Worm (Caenorhabditis elegans): Measurements from ENCODE around the gene Y62H9A.15.

Gene Y62H9A.15

DNA sequence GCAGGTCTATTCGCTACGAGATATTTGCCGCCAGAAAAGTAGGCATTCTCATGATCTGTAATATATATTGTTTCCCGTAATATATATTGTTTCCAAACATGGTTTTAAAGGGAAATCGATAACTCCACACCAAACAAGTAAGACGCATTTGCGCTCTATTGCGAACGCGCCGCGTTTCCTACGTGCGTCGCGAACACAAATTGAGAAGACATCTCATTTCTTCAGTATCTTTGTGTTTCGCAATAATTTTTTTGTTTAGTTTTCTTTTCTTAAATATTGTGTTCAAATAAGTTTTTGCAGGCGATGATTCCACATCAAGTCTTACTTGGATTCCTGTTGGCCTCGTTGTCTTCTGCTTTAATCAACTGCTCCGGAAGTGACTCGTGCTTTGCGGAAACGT, 44.9 kb downstream of the Y62H9A.15 start, which contains the start of gene F54F7.6:
F54F7.6 (plus strand) TSS at position 301 of the 400 bp plus-strand sequence.
- TF ChIP-seq B0310.2 (tag; optimal IDR thresholded peaks at IDR 0.05) (no peak), ceh-36 (tag; optimal IDR thresholded peaks at IDR 0.05) (no peak), tra-4 (tag; optimal IDR thresholded peaks at IDR 0.05) (no peak), tbx-37 (GFP tag; conservative IDR thresholded peaks at IDR 0.05) (no peak), hnd-1 (tag; optimal IDR thresholded peaks at IDR 0.05) (no peak), aly-1 (tag; optimal IDR thresholded peaks at IDR 0.05) (no peak), sea-1 (GFP tag; conservative IDR thresholded peaks at IDR 0.05) (no peak), flt-1 (GFP tag; IDR thresholded peaks at IDR 0.05) (no peak), pes-1 (GFP tag; IDR thresholded peaks at IDR 0.05) (no peak), ets-7 (tag; optimal IDR thresholded peaks at IDR 0.05) (no peak)

DNA sequence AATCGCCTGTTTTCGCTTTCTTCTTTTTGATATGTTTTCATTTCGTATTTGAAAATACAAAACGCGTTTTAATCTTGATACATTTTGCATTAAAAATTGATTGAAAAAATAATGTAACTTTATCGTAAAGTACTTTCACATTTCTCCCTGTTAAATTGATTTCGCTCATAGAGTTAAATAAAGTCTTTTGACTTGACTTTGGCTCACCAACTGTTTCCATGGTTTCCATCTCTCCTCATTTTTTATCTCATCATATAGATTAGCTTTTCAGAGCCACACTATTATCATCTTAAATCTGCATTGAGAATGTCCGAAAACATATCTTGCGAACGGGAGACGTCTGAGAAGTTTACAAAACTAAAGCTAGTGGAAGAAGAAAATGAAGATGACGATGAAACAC, 46.6 kb downstream of the Y62H9A.15 start, which contains the start of gene F54F7.10:
F54F7.10 (plus strand) TSS at position 301 of the 400 bp plus-strand sequence.
- TF ChIP-seq sea-1 (GFP tag; conservative IDR thresholded peaks at IDR 0.05) = no peak
- no peak for TF ChIP-seq scrt-1 (GFP tag; IDR thresholded peaks at IDR 0.05)
- no peak for TF ChIP-seq hnd-1 (tag; optimal IDR thresholded peaks at IDR 0.05)
- no peak for TF ChIP-seq B0310.2 (tag; optimal IDR thresholded peaks at IDR 0.05)
- TF ChIP-seq aly-1 (tag; optimal IDR thresholded peaks at IDR 0.05) = no peak
- no peak for TF ChIP-seq ceh-36 (tag; optimal IDR thresholded peaks at IDR 0.05)
- no peak for TF ChIP-seq hmbx-1 (tag; optimal IDR thresholded peaks at IDR 0.05)
- TF ChIP-seq ceh-13 (GFP tag; optimal IDR thresholded peaks at IDR 0.05) = no peak
- TF ChIP-seq ets-7 (tag; optimal IDR thresholded peaks at IDR 0.05) = no peak
- no peak for TF ChIP-seq tbx-11 (GFP tag; IDR thresholded peaks at IDR 0.05)
- no peak for TF ChIP-seq hmg-4 (GFP tag; optimal IDR thresholded peaks at IDR 0.05)
- TF ChIP-seq tra-4 (tag; optimal IDR thresholded peaks at IDR 0.05) = no peak
- TF ChIP-seq F13C5.2 (tag; optimal IDR thresholded peaks at IDR 0.05) = no peak
- TF ChIP-seq tbx-37 (GFP tag; conservative IDR thresholded peaks at IDR 0.05) = no peak
- TF ChIP-seq ama-1 (optimal IDR thresholded peaks at IDR 0.05) = no peak
